Fruit fly (Drosophila melanogaster): ENCODE data around the gene ovo.

DNA sequence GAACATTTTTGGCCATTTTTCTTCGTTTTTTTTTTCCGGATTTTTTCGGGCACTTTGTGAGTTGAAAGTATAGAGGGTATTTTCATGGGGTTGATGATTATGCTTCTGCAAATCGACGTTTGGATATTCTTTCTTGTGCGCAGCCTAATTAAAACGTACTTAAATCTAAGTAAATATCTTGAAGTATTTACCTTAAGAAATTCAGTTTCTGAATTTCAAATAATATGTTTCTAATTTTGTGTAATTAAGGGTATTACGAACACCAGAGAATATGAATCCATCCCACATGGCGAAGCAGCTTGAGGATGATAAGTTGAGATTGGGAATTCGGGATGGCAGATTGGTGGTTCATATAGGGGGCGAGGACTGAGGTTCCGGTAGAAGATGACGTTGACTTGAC lies 21.4 kb upstream of the ovo start:
- no peak for TF ChIP-seq vfl (GFP tag; optimal IDR thresholded peaks at IDR 0.05)
- no peak for TF ChIP-seq Atf-2 (GFP tag; optimal IDR thresholded peaks at IDR 0.05)
- no peak for TF ChIP-seq sd (tag; optimal IDR thresholded peaks at IDR 0.05)
- TF ChIP-seq CG10147 (GFP tag; optimal IDR thresholded peaks at IDR 0.05) = no peak
- no peak for TF ChIP-seq chn (GFP tag; optimal IDR thresholded peaks at IDR 0.05)
- TF ChIP-seq HmgZ (tag; optimal IDR thresholded peaks at IDR 0.05) = no peak
- no peak for TF ChIP-seq bcd (GFP tag; optimal IDR thresholded peaks at IDR 0.05)

Measured in whole organism, embryonic.